Worm (Caenorhabditis elegans) whole organism, L1 larva: ENCODE data around the gene sru-45.

Experiments used
- C04F5.9 ChIP-seq: sonication (generic microtip); optimal IDR thresholded peaks from 2 replicates; lab custom pipeline; 2016; ENCODE audit warnings: missing genetic modification characterization, missing compliant biosample characterization
- C16A3.4 ChIP-seq: fragments of 150-350 bp; optimal IDR thresholded peaks from 2 replicates; lab custom pipeline; 2014; ENCODE audit warnings: missing biosample characterization, missing genetic modification characterization
- F16B12.6 ChIP-seq: fragments of 150-350 bp; optimal IDR thresholded peaks from 2 replicates; lab custom pipeline; 2014; ENCODE audit warnings: missing biosample characterization, missing genetic modification characterization
- aly-2 ChIP-seq: fragments of 150-350 bp; optimal IDR thresholded peaks from 2 replicates; lab custom pipeline; 2014; ENCODE audit warnings: missing biosample characterization, missing genetic modification characterization
- blmp-1 ChIP-seq: fragments of 150-350 bp; optimal IDR thresholded peaks from 2 replicates; lab custom pipeline; 2014; ENCODE audit warnings: missing biosample characterization, missing genetic modification characterization
- ceh-88 ChIP-seq: fragments of 200-800 bp; sonication (Bioruptor generic); IDR thresholded peaks from 2 replicates; pipeline ENCODE4 v1.3.6; 2022; ENCODE audit warnings: missing genetic modification characterization, missing compliant biosample characterization
- ces-1 ChIP-seq: fragments of 150-350 bp; optimal IDR thresholded peaks from 2 replicates; lab custom pipeline; 2014; ENCODE audit warnings: missing biosample characterization, missing genetic modification reagents, missing genetic modification characterization
- dpl-1 ChIP-seq, 3 experiments: fragments of 150-350 bp in 2 of 3; sonication (generic microtip) in 1 of 3; optimal IDR thresholded peaks; 2 replicates each; lab custom pipeline; 2014 to 2017; ENCODE audit warnings: missing biosample characterization in 3 of 3, missing genetic modification characterization in 3 of 3, missing genetic modification reagents in 3 of 3
- efl-3 ChIP-seq: fragments of 200-800 bp; sonication (Bioruptor generic); optimal IDR thresholded peaks from 2 replicates; lab custom pipeline; 2018; ENCODE audit warnings: mild to moderate bottlenecking, missing genetic modification characterization, missing compliant biosample characterization
- egl-13 ChIP-seq: sonication (generic microtip); optimal IDR thresholded peaks from 2 replicates; lab custom pipeline; 2016; ENCODE audit warnings: missing genotype, missing genetic modification reagents, missing genetic modification characterization, missing compliant biosample characterization
- elt-2 ChIP-seq: sonication (generic microtip); optimal IDR thresholded peaks from 2 replicates; lab custom pipeline; 2016; ENCODE audit warnings: missing genetic modification characterization, mild to moderate bottlenecking, inconsistent platforms, missing compliant biosample characterization, missing genetic modification reagents
- fkh-10 ChIP-seq: sonication (generic microtip); optimal IDR thresholded peaks from 2 replicates; lab custom pipeline; 2017; ENCODE audit warnings: missing biosample characterization, missing genetic modification reagents, missing genetic modification characterization
- fkh-4 ChIP-seq: sonication (generic microtip); optimal IDR thresholded peaks from 2 replicates; lab custom pipeline; 2016; ENCODE audit warnings: missing compliant biosample characterization, missing genetic modification characterization, borderline replicate concordance
- fos-1 ChIP-seq: fragments of 150-350 bp; optimal IDR thresholded peaks from 2 replicates; lab custom pipeline; 2014; ENCODE audit warnings: missing biosample characterization, missing genetic modification characterization
- grh-1 ChIP-seq: fragments of 200-800 bp; sonication (Bioruptor generic); IDR thresholded peaks from 2 replicates; pipeline ENCODE4 v1.3.6; 2022; ENCODE audit warnings: missing genetic modification reagents, missing genetic modification characterization, missing compliant biosample characterization
- lin-15B ChIP-seq: fragments of 150-350 bp; sonication (generic microtip); optimal IDR thresholded peaks from 3 replicates; lab custom pipeline; 2014; ENCODE audit warnings: missing biosample characterization, missing genetic modification characterization
- lir-3 ChIP-seq: sonication (generic microtip); optimal IDR thresholded peaks from 2 replicates; lab custom pipeline; 2016; ENCODE audit warnings: mild to moderate bottlenecking, missing genetic modification characterization, moderate library complexity, missing compliant biosample characterization; ENCODE audit not compliant: poor library complexity
- lsy-2 ChIP-seq, 2 experiments: fragments of 150-350 bp; optimal IDR thresholded peaks; 2 replicates each; lab custom pipeline; 2014; ENCODE audit warnings: missing biosample characterization in 2 of 2, missing genetic modification characterization in 2 of 2
- mab-9 ChIP-seq: fragments of 200-800 bp; sonication (Bioruptor generic); IDR thresholded peaks from 2 replicates; pipeline ENCODE4 v1.3.6; 2022; ENCODE audit warnings: missing genetic modification reagents, missing genetic modification characterization, missing compliant biosample characterization
- nhr-11 ChIP-seq: fragments of 150-350 bp; optimal IDR thresholded peaks from 2 replicates; lab custom pipeline; 2014; ENCODE audit warnings: missing biosample characterization, missing genetic modification characterization
- nhr-12 ChIP-seq: sonication (generic microtip); optimal IDR thresholded peaks from 2 replicates; lab custom pipeline; 2017; ENCODE audit warnings: missing biosample characterization, missing genetic modification characterization
- nhr-19 ChIP-seq: fragments of 200-800 bp; sonication (Bioruptor generic); conservative IDR thresholded peaks from 2 replicates; pipeline ENCODE4 v1.3.6; 2022; ENCODE audit warnings: missing genetic modification characterization, missing compliant biosample characterization
- nhr-237 ChIP-seq: fragments of 150-350 bp; optimal IDR thresholded peaks from 2 replicates; lab custom pipeline; 2014; ENCODE audit warnings: missing biosample characterization, missing genetic modification characterization
- nhr-28 ChIP-seq: fragments of 150-350 bp; optimal IDR thresholded peaks from 2 replicates; lab custom pipeline; 2014; ENCODE audit warnings: missing biosample characterization, missing genetic modification characterization
- nhr-71 ChIP-seq: sonication (generic microtip); optimal IDR thresholded peaks from 2 replicates; lab custom pipeline; 2016; ENCODE audit warnings: mild to moderate bottlenecking, missing genetic modification characterization, moderate library complexity, missing compliant biosample characterization
- nhr-85 ChIP-seq: sonication (generic microtip); peaks from one replicate; lab custom pipeline; 2016; ENCODE audit warnings: missing genetic modification characterization, inconsistent platforms, missing compliant biosample characterization
- nhr-90 ChIP-seq: sonication (generic microtip); optimal IDR thresholded peaks from 2 replicates; lab custom pipeline; 2016; ENCODE audit warnings: mild to moderate bottlenecking, missing genetic modification characterization, missing compliant biosample characterization; ENCODE audit not compliant: poor library complexity
- pag-3 ChIP-seq: sonication (generic microtip); optimal IDR thresholded peaks from 2 replicates; lab custom pipeline; 2017; ENCODE audit warnings: missing genetic modification characterization, mild to moderate bottlenecking, missing compliant biosample characterization, antibody characterized with exemption, borderline replicate concordance; ENCODE audit not compliant: insufficient read depth
- rnt-1 ChIP-seq: sonication (generic microtip); optimal IDR thresholded peaks from 2 replicates; lab custom pipeline; 2016; ENCODE audit warnings: mild to moderate bottlenecking, missing genetic modification characterization, moderate library complexity, missing compliant biosample characterization
- skn-1 ChIP-seq: fragments of 150-350 bp; optimal IDR thresholded peaks from 2 replicates; lab custom pipeline; 2014; ENCODE audit warnings: missing biosample characterization, missing genetic modification characterization
- snu-23 ChIP-seq: sonication (generic microtip); optimal IDR thresholded peaks from 2 replicates; lab custom pipeline; 2016; ENCODE audit warnings: missing genetic modification characterization, missing compliant biosample characterization
- sox-4 ChIP-seq: sonication (generic microtip); optimal IDR thresholded peaks from 2 replicates; lab custom pipeline; 2016; ENCODE audit warnings: missing genetic modification characterization, missing compliant biosample characterization
- sup-37 ChIP-seq: fragments of 200-800 bp; sonication (Bioruptor generic); optimal IDR thresholded peaks from 2 replicates; lab custom pipeline; 2018; ENCODE audit warnings: mild to moderate bottlenecking, missing genetic modification characterization, missing compliant biosample characterization
- tbx-2 ChIP-seq: sonication (generic microtip); optimal IDR thresholded peaks from 2 replicates; lab custom pipeline; 2016; ENCODE audit warnings: missing genetic modification characterization, missing compliant biosample characterization
- tlp-1 ChIP-seq: fragments of 150-350 bp; optimal IDR thresholded peaks from 2 replicates; lab custom pipeline; 2014; ENCODE audit warnings: missing biosample characterization, missing genetic modification characterization
- unc-86 ChIP-seq: sonication (generic microtip); optimal IDR thresholded peaks from 2 replicates; lab custom pipeline; 2016; ENCODE audit warnings: missing genetic modification characterization, missing compliant biosample characterization
- unc-98 ChIP-seq: fragments of 200-800 bp; sonication (Bioruptor generic); IDR thresholded peaks from 2 replicates; pipeline ENCODE4 v1.3.6; 2022; ENCODE audit warnings: missing genetic modification characterization, missing compliant biosample characterization
- ztf-11 ChIP-seq, 2 experiments: sonication (generic microtip); optimal IDR thresholded peaks; 2 replicates each; lab custom pipeline; 2016 to 2017; ENCODE audit warnings: missing genetic modification characterization in 2 of 2, missing biosample characterization in 1 of 2, missing compliant biosample characterization in 1 of 2

The sru-45 gene

DNA sequence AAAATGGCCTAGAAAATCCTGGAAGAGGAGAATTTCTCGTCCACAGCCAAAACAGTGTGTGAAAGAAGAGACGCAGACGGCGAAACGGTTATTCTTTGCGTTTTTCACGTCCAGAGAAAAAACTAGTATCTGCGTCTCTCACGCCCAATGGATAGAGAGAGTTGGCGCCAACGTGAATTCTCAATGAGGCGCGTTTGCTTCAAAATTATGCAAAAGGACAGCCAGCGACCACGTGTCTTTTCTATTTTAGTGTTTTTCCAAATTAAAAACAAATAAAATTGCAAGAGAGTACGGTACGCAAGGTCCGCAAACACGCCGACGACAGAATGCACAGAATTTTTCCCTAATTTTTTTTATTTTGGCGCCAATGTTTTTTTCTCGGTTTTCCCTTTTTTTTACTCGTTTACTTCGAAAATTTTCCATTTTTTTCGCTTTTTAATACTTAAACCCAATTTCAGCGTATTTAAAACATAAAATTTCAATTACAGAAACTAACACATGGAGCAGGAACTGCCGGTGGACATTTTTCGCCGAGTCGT lies 27.8 kb upstream of the sru-45 start, which contains the start of gene Y32B12B.2 (continued):
- TF ChIP-seq lsy-2 (tag; optimal IDR thresholded peaks at IDR 0.05; lab: Kevin White, UChicago), result peak; percentile 96 to 98
- TF ChIP-seq sox-4, result no peak
- TF ChIP-seq grh-1 (GFP tag; lab: Robert Waterston, UW), result 0 out of 2 replicates have a peak, but pooled peaks have one; percentile 49
- no peak for TF ChIP-seq nhr-28 (tag; lab: Kevin White, UChicago)
- peak; percentile 65 for TF ChIP-seq egl-13 (tag; lab: Kevin White, UChicago)
- peak; percentile 82 for TF ChIP-seq nhr-85 (tag; lab: Kevin White, UChicago)
- TF ChIP-seq fkh-4 (tag; lab: Kevin White, UChicago), result peak; percentile 38
- no peak for TF ChIP-seq nhr-12 (tag; lab: Kevin White, UChicago)

DNA sequence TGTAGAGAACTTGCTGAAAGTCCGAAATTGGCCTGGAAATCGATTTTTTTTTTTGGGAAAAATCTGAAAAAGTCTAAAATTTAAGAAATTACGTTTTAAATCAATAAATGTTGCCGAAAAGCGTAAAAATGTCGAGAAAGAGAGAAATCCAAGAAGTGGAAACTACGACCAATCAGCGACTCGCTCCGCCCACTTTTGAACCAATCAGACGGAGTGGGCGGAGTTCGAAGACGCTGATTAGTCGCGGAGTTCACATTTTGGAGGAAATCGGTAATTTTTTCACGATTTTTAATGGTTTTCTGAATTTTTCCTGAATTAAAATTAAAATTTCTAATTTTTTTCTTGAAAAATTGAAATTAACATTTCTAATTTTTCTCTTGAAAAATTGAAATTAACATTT lies 26.1 kb upstream of the sru-45 start:
- no peak for TF ChIP-seq dpl-1 (GFP tag; optimal IDR thresholded peaks at IDR 0.05; lab: Kevin White, UChicago)

DNA sequence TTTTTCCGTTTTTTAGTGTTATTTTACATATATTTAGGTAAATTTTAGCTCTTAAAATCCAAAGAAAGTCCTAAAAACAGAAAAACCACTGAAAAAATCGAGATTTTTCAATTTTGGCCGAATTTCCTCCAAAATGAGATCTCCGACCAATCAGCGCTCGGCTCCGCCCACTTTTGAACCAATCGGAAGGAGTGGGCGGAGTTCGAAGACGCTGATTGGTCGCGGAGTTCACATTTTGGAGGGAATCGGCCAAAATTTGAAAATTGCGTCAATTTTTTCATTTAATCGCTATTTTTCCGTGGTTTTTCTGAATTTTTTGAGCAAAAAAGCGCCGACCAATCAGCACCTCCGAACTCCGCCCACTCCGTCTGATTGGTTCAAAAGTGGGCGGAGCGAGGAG lies 25.1 kb upstream of the sru-45 start:
- TF ChIP-seq grh-1 (GFP tag; lab: Robert Waterston, UW) (no peak), efl-3 (GFP tag; lab: Kevin White, UChicago) (no peak), C16A3.4 (tag; lab: Kevin White, UChicago) (no peak), nhr-90 (no peak), egl-13 (tag; lab: Kevin White, UChicago) (no peak), lin-15B (no peak), unc-98 (GFP tag; lab: Robert Waterston, UW) (no peak), snu-23 (GFP tag; lab: Kevin White, UChicago) (no peak), nhr-12 (tag; lab: Kevin White, UChicago) (no peak), mab-9 (GFP tag; lab: Robert Waterston, UW) (no peak), fkh-4 (tag; lab: Kevin White, UChicago) (no peak), sup-37 (GFP tag; lab: Kevin White, UChicago) (no peak), aly-2 (tag; lab: Kevin White, UChicago) (no peak), unc-86 (no peak)
- TF ChIP-seq, all 84 proteins: peak for 0

DNA sequence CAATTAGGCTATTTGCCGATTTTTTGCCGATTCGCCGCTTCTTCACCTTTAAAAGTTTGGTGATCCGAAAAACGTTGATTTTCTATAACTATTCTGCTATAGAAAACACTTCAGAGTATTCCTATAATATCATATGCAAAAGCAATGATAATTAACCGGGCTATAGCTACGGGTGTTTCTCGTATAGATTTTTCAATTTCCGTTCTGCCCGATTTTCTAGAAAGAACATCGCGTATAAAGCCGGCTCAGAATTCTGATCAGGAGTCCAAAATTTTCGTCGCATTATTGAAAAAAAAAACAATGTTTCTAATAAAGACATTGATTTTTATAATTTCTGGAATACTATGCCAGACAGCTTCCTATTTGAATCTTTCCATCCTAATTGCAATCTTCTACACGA lies 15.1 kb upstream of the sru-45 start, which contains the start of gene srbc-65:
Gene srbc-65 (plus strand): TSS at position 301 of the 400 bp plus-strand sequence.
- no peak for TF ChIP-seq nhr-12 (tag; lab: Kevin White, UChicago)
- no peak for TF ChIP-seq skn-1
- no peak for TF ChIP-seq lir-3 (tag; lab: Kevin White, UChicago)
- TF ChIP-seq nhr-19, result no peak
- TF ChIP-seq fkh-10 (GFP tag; lab: Kevin White, UChicago), result no peak
- TF ChIP-seq unc-86, result no peak
- TF ChIP-seq lin-15B, result no peak
- TF ChIP-seq ces-1 (GFP tag; lab: Kevin White, UChicago), result no peak
- no peak for TF ChIP-seq F16B12.6 (tag; lab: Kevin White, UChicago)
- TF ChIP-seq nhr-11 (tag; lab: Kevin White, UChicago), result no peak
- no peak for TF ChIP-seq elt-2
- TF ChIP-seq sox-4, result no peak
- TF ChIP-seq ceh-88 (GFP tag; lab: Robert Waterston, UW), result no peak
- TF ChIP-seq, all 84 proteins: peak for 0

DNA sequence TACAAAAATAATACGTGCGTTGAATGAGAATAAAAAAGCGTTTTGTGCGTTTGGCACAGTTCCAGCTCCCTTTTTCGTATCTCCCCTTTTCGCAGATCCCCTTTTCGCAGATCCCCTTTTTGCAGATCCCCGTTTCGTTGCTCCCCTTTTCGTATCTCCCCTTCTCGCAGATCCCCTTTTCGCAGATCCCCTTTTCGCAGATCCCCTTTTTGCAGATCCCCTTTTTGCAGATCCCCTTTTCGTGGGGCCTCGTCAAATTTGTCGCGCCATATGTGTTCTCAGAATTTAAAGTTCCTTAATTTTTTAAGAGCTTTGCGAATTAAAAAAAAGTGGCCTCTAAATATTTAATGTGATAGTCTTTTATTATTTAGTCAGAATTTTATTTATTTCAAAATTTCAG lies 12.8 kb upstream of the sru-45 start, which contains the start of gene Y32B12B.4:
Gene Y32B12B.4 (plus strand): TSS at position 399 of the 400 bp plus-strand sequence.
- TF ChIP-seq pag-3 (tag; lab: Kevin White, UChicago) (no peak), mab-9 (GFP tag; lab: Robert Waterston, UW) (peak; percentile 24; the same call in 1 of the 2 replicates), blmp-1 (tag; lab: Kevin White, UChicago) (no peak), ztf-11 (tag; optimal IDR thresholded peaks at IDR 0.05; lab: Kevin White, UChicago) (peak in 1 of 2 experiments; percentile 26), rnt-1 (tag; lab: Kevin White, UChicago) (peak; percentile 49), elt-2 (no peak), C04F5.9 (no peak), unc-98 (GFP tag; lab: Robert Waterston, UW) (peak; percentile 72), tlp-1 (tag; lab: Kevin White, UChicago) (no peak), nhr-71 (tag; lab: Kevin White, UChicago) (no peak), nhr-237 (no peak), tbx-2 (tag; lab: Kevin White, UChicago) (peak; percentile 3), fos-1 (tag; lab: Kevin White, UChicago) (no peak)
